Fruit fly (Drosophila melanogaster) whole organism, embryonic: ENCODE results near the gene mag.

ENCODE experiments used
- Atf3 ChIP-seq: fragments of 200-800 bp; sonication (Bioruptor generic); optimal IDR thresholded peaks from 3 replicates; lab custom pipeline; 2016; ENCODE audit warnings: missing biosample characterization, missing genetic modification characterization
- B-H2 ChIP-seq: fragments of 200-800 bp; sonication (Bioruptor generic); optimal IDR thresholded peaks from 2 replicates; lab custom pipeline; 2018; ENCODE audit warnings: missing biosample characterization, mild to moderate bottlenecking, missing genetic modification characterization
- CG11398 ChIP-seq: fragments of 200-800 bp; sonication (Bioruptor generic); optimal IDR thresholded peaks from 2 replicates; lab custom pipeline; 2016; ENCODE audit warnings: missing biosample characterization, missing genetic modification characterization
- CG11560 ChIP-seq: fragments of 200-800 bp; sonication (Bioruptor generic); IDR thresholded peaks from 3 replicates; pipeline ENCODE4 v1.3.6; 2022; ENCODE audit warnings: missing biosample characterization, missing genetic modification characterization
- CG13424 ChIP-seq: fragments of 200-800 bp; sonication (Bioruptor generic); optimal IDR thresholded peaks from 2 replicates; lab custom pipeline; 2019; ENCODE audit warnings: missing biosample characterization, mild to moderate bottlenecking, missing genetic modification characterization, moderate library complexity
- CG14667 ChIP-seq: fragments of 200-800 bp; sonication (Bioruptor generic); IDR thresholded peaks from 2 replicates; pipeline ENCODE4 v1.3.6; 2022; ENCODE audit warnings: missing biosample characterization, missing genetic modification characterization
- CG1529 ChIP-seq: fragments of 200-800 bp; sonication (Bioruptor generic); optimal IDR thresholded peaks from 3 replicates; lab custom pipeline; 2018; ENCODE audit warnings: missing biosample characterization, missing genetic modification characterization
- CG17361 ChIP-seq: fragments of 200-800 bp; sonication (Bioruptor generic); IDR thresholded peaks from 3 replicates; pipeline ENCODE4 v1.3.6; 2022; ENCODE audit warnings: missing biosample characterization, missing genetic modification characterization
- CG17612 ChIP-seq: fragments of 200-800 bp; sonication (Bioruptor generic); IDR thresholded peaks from 2 replicates; pipeline ENCODE4 v1.3.6; 2022; ENCODE audit warnings: missing biosample characterization, missing genetic modification characterization
- CG18262 ChIP-seq: fragments of 200-800 bp; optimal IDR thresholded peaks from 3 replicates; lab custom pipeline; 2019; ENCODE audit warnings: missing biosample characterization, mild to moderate bottlenecking, missing genetic modification characterization, moderate library complexity
- CG1832 ChIP-seq: fragments of 200-800 bp; sonication (Bioruptor generic); optimal IDR thresholded peaks from 2 replicates; lab custom pipeline; 2017; ENCODE audit warnings: missing biosample characterization, mild to moderate bottlenecking, missing genetic modification characterization, inconsistent platforms
- CG18619 ChIP-seq: fragments of 200-800 bp; sonication (Bioruptor generic); optimal IDR thresholded peaks from 3 replicates; lab custom pipeline; 2017; ENCODE audit warnings: missing biosample characterization, mild to moderate bottlenecking, missing genetic modification characterization
- CG2875 ChIP-seq: fragments of 200-800 bp; sonication (Bioruptor generic); optimal IDR thresholded peaks from 2 replicates; lab custom pipeline; 2017; ENCODE audit warnings: missing biosample characterization, mild to moderate bottlenecking, missing genetic modification characterization, missing genetic modification reagents
- CG32532 ChIP-seq: fragments of 200-800 bp; sonication (Bioruptor generic); IDR thresholded peaks from 2 replicates; pipeline ENCODE4 v1.3.6; 2022; ENCODE audit warnings: missing biosample characterization, missing genetic modification characterization
- CG4424 ChIP-seq: fragments of 200-800 bp; sonication (Bioruptor generic); optimal IDR thresholded peaks from 3 replicates; lab custom pipeline; 2016; ENCODE audit warnings: missing biosample characterization, missing genetic modification characterization
- CG4854 ChIP-seq: fragments of 200-800 bp; sonication (Bioruptor generic); optimal IDR thresholded peaks from 2 replicates; lab custom pipeline; 2016; ENCODE audit warnings: missing biosample characterization, missing genetic modification characterization, inconsistent platforms
- CG6791 ChIP-seq: fragments of 200-800 bp; sonication (Bioruptor generic); IDR thresholded peaks from 3 replicates; pipeline ENCODE4 v1.3.6; 2022; ENCODE audit warnings: missing biosample characterization, missing genetic modification characterization; ENCODE audit not compliant: partially characterized antibody
- CG7357 ChIP-seq: fragments of 200-800 bp; sonication (Bioruptor generic); IDR thresholded peaks from 3 replicates; pipeline ENCODE4 v1.3.6; 2022; ENCODE audit warnings: missing biosample characterization, missing genetic modification characterization
- CG8089 ChIP-seq: fragments of 200-800 bp; sonication (Bioruptor generic); optimal IDR thresholded peaks from 3 replicates; lab custom pipeline; 2016; ENCODE audit warnings: missing biosample characterization, missing genetic modification characterization
- CG8944 ChIP-seq: fragments of 200-800 bp; sonication (Bioruptor generic); optimal IDR thresholded peaks from 3 replicates; lab custom pipeline; 2016; ENCODE audit warnings: missing biosample characterization, missing genetic modification characterization
- CG9609 ChIP-seq: fragments of 200-800 bp; sonication (Bioruptor generic); optimal IDR thresholded peaks from 3 replicates; lab custom pipeline; 2016; ENCODE audit warnings: missing biosample characterization, missing genetic modification characterization
- CHES-1-like ChIP-seq: fragments of 200-800 bp; sonication (Bioruptor generic); optimal IDR thresholded peaks from 2 replicates; lab custom pipeline; 2016; ENCODE audit warnings: missing biosample characterization, missing genetic modification characterization
- Dad ChIP-seq: fragments of 200-800 bp; sonication (Bioruptor generic); optimal IDR thresholded peaks from 3 replicates; lab custom pipeline; 2016; ENCODE audit warnings: missing biosample characterization, missing genetic modification characterization
- Drgx ChIP-seq: fragments of 200-800 bp; sonication (Bioruptor generic); IDR thresholded peaks from 2 replicates; pipeline ENCODE4 v1.3.6; 2022; ENCODE audit warnings: missing biosample characterization, missing genetic modification characterization
- Fer1 ChIP-seq: fragments of 200-800 bp; sonication (Bioruptor generic); optimal IDR thresholded peaks from 2 replicates; lab custom pipeline; 2017; ENCODE audit warnings: missing biosample characterization, mild to moderate bottlenecking, missing genetic modification characterization
- HLH3B ChIP-seq: fragments of 200-800 bp; sonication (Bioruptor generic); IDR thresholded peaks from 2 replicates; pipeline ENCODE4 v1.3.6; 2022; ENCODE audit warnings: missing biosample characterization, missing genetic modification characterization
- Hey ChIP-seq: fragments of 200-800 bp; sonication (Bioruptor generic); optimal IDR thresholded peaks from 3 replicates; lab custom pipeline; 2018; ENCODE audit warnings: missing biosample characterization, mild to moderate bottlenecking, missing genetic modification characterization
- Jarid2 ChIP-seq: fragments of 200-800 bp; sonication (Bioruptor generic); optimal IDR thresholded peaks from 3 replicates; lab custom pipeline; 2017; ENCODE audit warnings: mild to moderate bottlenecking, missing biosample characterization, missing genetic modification reagents, missing genetic modification characterization
- Ptx1 ChIP-seq: fragments of 200-800 bp; sonication (Bioruptor generic); IDR thresholded peaks from 2 replicates; pipeline ENCODE4 v1.3.6; 2022; ENCODE audit warnings: missing biosample characterization, missing genetic modification characterization
- ac ChIP-seq: fragments of 200-800 bp; sonication (Bioruptor generic); optimal IDR thresholded peaks from 3 replicates; lab custom pipeline; 2017; ENCODE audit warnings: missing biosample characterization, mild to moderate bottlenecking, missing genetic modification characterization
- amos ChIP-seq: fragments of 200-800 bp; sonication (Bioruptor generic); IDR thresholded peaks from 2 replicates; pipeline ENCODE4 v1.3.6; 2022; ENCODE audit warnings: missing biosample characterization, missing genetic modification characterization; ENCODE audit not compliant: partially characterized antibody
- ap ChIP-seq: fragments of 200-800 bp; sonication (Bioruptor generic); IDR thresholded peaks from 2 replicates; pipeline ENCODE4 v1.3.6; 2022; ENCODE audit warnings: missing biosample characterization, missing genetic modification characterization
- ase ChIP-seq: fragments of 200-800 bp; sonication (Bioruptor generic); IDR thresholded peaks from 3 replicates; pipeline ENCODE4 v1.3.6; 2022; ENCODE audit warnings: missing biosample characterization, missing genetic modification characterization
- ash1 ChIP-seq: fragments of 200-800 bp; sonication (Bioruptor generic); optimal IDR thresholded peaks from 2 replicates; lab custom pipeline; 2018; ENCODE audit warnings: missing biosample characterization, mild to moderate bottlenecking, missing genetic modification characterization
- bbx ChIP-seq: fragments of 200-800 bp; sonication (Bioruptor generic); IDR thresholded peaks from 2 replicates; pipeline ENCODE4 v1.3.6; 2022; ENCODE audit warnings: missing biosample characterization, missing genetic modification characterization; ENCODE audit not compliant: partially characterized antibody
- bowl ChIP-seq: fragments of 200-800 bp; sonication (Bioruptor generic); IDR thresholded peaks from 2 replicates; pipeline ENCODE4 v1.3.6; 2022; ENCODE audit warnings: missing biosample characterization, missing genetic modification characterization
- cas ChIP-seq: fragments of 200-800 bp; sonication (Bioruptor generic); IDR thresholded peaks from 2 replicates; pipeline ENCODE4 v1.3.6; 2022; ENCODE audit warnings: missing biosample characterization, missing genetic modification characterization
- en ChIP-seq: fragments of 200-800 bp; sonication (Bioruptor generic); optimal IDR thresholded peaks from 2 replicates; lab custom pipeline; 2016; ENCODE audit warnings: missing biosample characterization, missing genetic modification characterization
- ewg ChIP-seq: fragments of 200-800 bp; sonication (Bioruptor generic); optimal IDR thresholded peaks from 3 replicates; lab custom pipeline; 2017; ENCODE audit warnings: mild to moderate bottlenecking, missing biosample characterization, missing genetic modification reagents, missing genetic modification characterization
- gce ChIP-seq: fragments of 200-800 bp; sonication (Bioruptor generic); IDR thresholded peaks from 3 replicates; pipeline ENCODE4 v1.3.6; 2022; ENCODE audit warnings: missing biosample characterization, missing genetic modification characterization
- kay ChIP-seq: fragments of 200-800 bp; sonication (Bioruptor generic); optimal IDR thresholded peaks from 2 replicates; lab custom pipeline; 2016; ENCODE audit warnings: missing biosample characterization, missing genetic modification characterization
- kni ChIP-seq: fragments of 200-800 bp; sonication (Bioruptor generic); optimal IDR thresholded peaks from 3 replicates; lab custom pipeline; 2017; ENCODE audit warnings: mild to moderate bottlenecking, missing biosample characterization, missing genetic modification reagents, missing genetic modification characterization
- lbe ChIP-seq: fragments of 200-800 bp; sonication (Bioruptor generic); optimal IDR thresholded peaks from 2 replicates; lab custom pipeline; 2016; ENCODE audit warnings: missing biosample characterization, mild to moderate bottlenecking, missing genetic modification characterization
- nerfin-1 ChIP-seq: fragments of 200-800 bp; sonication (Bioruptor generic); optimal IDR thresholded peaks from 3 replicates; lab custom pipeline; 2019; ENCODE audit warnings: missing biosample characterization, mild to moderate bottlenecking, missing genetic modification characterization, moderate library complexity
- pan ChIP-seq, 4 experiments: fragments of >200 bp in 3 of 4; fragments of 200-800 bp in 1 of 4; sonication (Bioruptor generic) in 1 of 4; optimal IDR thresholded peaks in 3 of 4; IDR thresholded peaks in 1 of 4; 2 replicates each; pipeline versions ENCODE4 v1.3.6 to Lab custom; 2017 to 2022; ENCODE audit warnings: missing biosample characterization in 2 of 4, missing genetic modification characterization in 2 of 4, mixed read lengths in 1 of 4
- pum ChIP-seq: fragments of 200-800 bp; sonication (Bioruptor generic); optimal IDR thresholded peaks from 2 replicates; lab custom pipeline; 2016; ENCODE audit warnings: missing biosample characterization, missing genetic modification characterization
- rib ChIP-seq: fragments of 200-800 bp; sonication (Bioruptor generic); IDR thresholded peaks from 2 replicates; pipeline ENCODE4 v1.3.6; 2022; ENCODE audit warnings: missing biosample characterization, missing genetic modification characterization
- sens ChIP-seq: fragments of 200-800 bp; sonication (Bioruptor generic); peaks from one replicate; lab custom pipeline; 2016; ENCODE audit warnings: missing biosample characterization, missing genetic modification characterization
- slp2 ChIP-seq: fragments of 200-800 bp; sonication (Bioruptor generic); optimal IDR thresholded peaks from 2 replicates; lab custom pipeline; 2016; ENCODE audit warnings: missing biosample characterization, missing genetic modification characterization
- tap ChIP-seq: fragments of 200-800 bp; optimal IDR thresholded peaks from 3 replicates; lab custom pipeline; 2019; ENCODE audit warnings: missing biosample characterization, mild to moderate bottlenecking, missing genetic modification characterization, moderate library complexity
- toy ChIP-seq: fragments of 200-800 bp; sonication (Bioruptor generic); IDR thresholded peaks from 2 replicates; pipeline ENCODE4 v1.3.6; 2022; ENCODE audit warnings: missing biosample characterization, missing genetic modification characterization
- zfh2 ChIP-seq: fragments of 200-800 bp; sonication (Bioruptor generic); optimal IDR thresholded peaks from 2 replicates; lab custom pipeline; 2016; ENCODE audit warnings: missing biosample characterization, missing genetic modification characterization

The mag gene

DNA sequence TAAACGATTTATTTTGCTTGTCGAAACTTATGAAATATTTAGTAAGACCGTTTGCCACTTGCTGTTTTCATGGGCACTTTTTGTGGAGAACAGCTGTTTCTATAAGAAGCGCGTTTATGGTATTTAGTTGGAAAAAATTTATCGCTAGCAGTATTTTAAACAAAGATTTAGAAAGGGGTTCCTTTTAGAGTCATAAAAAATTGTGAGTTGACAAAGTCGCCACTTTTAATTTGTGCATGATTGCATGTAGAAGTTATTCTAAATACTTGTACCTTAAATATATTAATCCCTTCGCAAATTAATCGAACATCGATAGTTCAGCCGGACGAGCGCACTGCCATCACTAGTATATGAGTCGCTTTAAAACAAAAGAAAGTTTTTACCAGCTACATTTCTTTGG lies 28.2 kb upstream of the mag start, which contains the start of the genes Las and Psn (continued):
- 0 out of 2 replicates have a peak, but pooled peaks have one; percentile 16 for TF ChIP-seq bbx (GFP tag; lab: Robert Waterston, UW)
- no peak for TF ChIP-seq nerfin-1 (tag; lab: Kevin White, UChicago)
- peak; percentile 27 for TF ChIP-seq zfh2
- no peak for TF ChIP-seq pum (GFP tag; lab: Kevin White, UChicago)
- TF ChIP-seq ac, result no peak
- no peak for TF ChIP-seq toy (GFP tag; lab: Robert Waterston, UW)
- peak; percentile 29 for TF ChIP-seq kay (GFP tag; lab: Kevin White, UChicago)
- no peak for TF ChIP-seq CG7357 (GFP tag; lab: Robert Waterston, UW)
- TF ChIP-seq CG9609 (GFP tag; lab: Kevin White, UChicago), result no peak
- no peak for TF ChIP-seq CG13424
- TF ChIP-seq cas (GFP tag; lab: Robert Waterston, UW), result no peak
- TF ChIP-seq CG1832, result no peak
- TF ChIP-seq Hey (tag; lab: Kevin White, UChicago), result no peak
- TF ChIP-seq ap (GFP tag; lab: Robert Waterston, UW), result no peak
- TF ChIP-seq ewg, result no peak
- TF ChIP-seq CG4424 (GFP tag; lab: Kevin White, UChicago), result no peak
- TF ChIP-seq CG11560 (tag; lab: Robert Waterston, UW), result no peak
- peak; percentile 54 for TF ChIP-seq amos (GFP tag; lab: Robert Waterston, UW)
- peak; percentile 88 for TF ChIP-seq sens (GFP tag; lab: Kevin White, UChicago)
- no peak for TF ChIP-seq CG14667 (GFP tag; lab: Robert Waterston, UW)
- no peak for TF ChIP-seq tap
- TF ChIP-seq CG11398 (GFP tag; lab: Kevin White, UChicago), result no peak
- TF ChIP-seq Atf3, result no peak
- TF ChIP-seq pan (optimal IDR thresholded peaks at IDR 0.05; lab: Kevin White, UChicago), result no peak
- TF ChIP-seq pan (GFP tag; optimal IDR thresholded peaks at IDR 0.05 in 1 of 2, IDR thresholded peaks at IDR 0.05 in 1 of 2), result no peak
- TF ChIP-seq CG17612 (GFP tag; lab: Robert Waterston, UW), result no peak
- no peak for TF ChIP-seq CG32532
- TF ChIP-seq rib (GFP tag; lab: Robert Waterston, UW), result no peak
- no peak for TF ChIP-seq CG8089
- peak; percentile 48 for TF ChIP-seq CHES-1-like (GFP tag; lab: Kevin White, UChicago)
- peak; percentile 3 for TF ChIP-seq Fer1 (GFP tag; lab: Kevin White, UChicago)
- TF ChIP-seq Dad (GFP tag; lab: Kevin White, UChicago), result no peak
- no peak for TF ChIP-seq gce (GFP tag; lab: Robert Waterston, UW)
- TF ChIP-seq HLH3B (GFP tag; lab: Robert Waterston, UW), result no peak
- TF ChIP-seq CG4854, result no peak
- no peak for TF ChIP-seq CG18619 (GFP tag; lab: Kevin White, UChicago)
- no peak for TF ChIP-seq CG1529 (GFP tag; lab: Kevin White, UChicago)
- TF ChIP-seq bowl (GFP tag; lab: Robert Waterston, UW), result no peak
- no peak for TF ChIP-seq CG17361
- TF ChIP-seq B-H2 (GFP tag; lab: Kevin White, UChicago), result peak; percentile 7
- TF ChIP-seq ase (GFP tag; lab: Robert Waterston, UW), result no peak
- TF ChIP-seq slp2 (GFP tag; lab: Kevin White, UChicago), result no peak
- TF ChIP-seq Ptx1 (GFP tag; lab: Robert Waterston, UW), result no peak
- TF ChIP-seq en, result no peak
- no peak for TF ChIP-seq Jarid2
- TF ChIP-seq kni, result no peak
- TF ChIP-seq ash1, result no peak
- no peak for TF ChIP-seq CG2875
- no peak for TF ChIP-seq CG8944 (GFP tag; lab: Kevin White, UChicago)
- TF ChIP-seq lbe (GFP tag; lab: Kevin White, UChicago), result peak; percentile 61
- no peak for TF ChIP-seq CG18262 (tag; lab: Kevin White, UChicago)
- 0 out of 3 replicates have a peak, but pooled peaks have one; percentile 45 for TF ChIP-seq CG6791 (GFP tag; lab: Robert Waterston, UW)
- TF ChIP-seq Drgx (GFP tag; lab: Robert Waterston, UW), result no peak
